Worm (Caenorhabditis elegans) whole organism, L4 larva: ENCODE data around the gene ehn-3.

Experiments used
- F10B5.3 ChIP-seq: sonication (generic microtip); optimal IDR thresholded peaks from 2 replicates; lab custom pipeline; 2016; ENCODE audit warnings: mild to moderate bottlenecking, missing genetic modification characterization, missing compliant biosample characterization
- Y48G9A.11 ChIP-seq: fragments of 200-800 bp; sonication (Bioruptor generic); IDR thresholded peaks from 2 replicates; pipeline ENCODE4 v1.3.6; 2022; ENCODE audit warnings: missing genetic modification reagents, missing genetic modification characterization, missing compliant biosample characterization
- Y5F2A.4 ChIP-seq: fragments of 200-800 bp; sonication (Bioruptor generic); optimal IDR thresholded peaks from 2 replicates; lab custom pipeline; 2018; ENCODE audit warnings: mild to moderate bottlenecking, missing genetic modification characterization, missing compliant biosample characterization
- Y75B8A.6 ChIP-seq: fragments of 200-800 bp; sonication (Bioruptor generic); IDR thresholded peaks from 2 replicates; pipeline ENCODE4 v1.3.6; 2022; ENCODE audit warnings: missing genetic modification reagents, missing genetic modification characterization, missing compliant biosample characterization
- ZK337.2 ChIP-seq: fragments of 200-800 bp; sonication (Bioruptor generic); IDR thresholded peaks from 2 replicates; pipeline ENCODE4 v1.3.6; 2022; ENCODE audit warnings: missing genetic modification reagents, missing genetic modification characterization, missing compliant biosample characterization
- aha-1 ChIP-seq: fragments of 150-350 bp; peaks from one replicate; lab custom pipeline; 2014; ENCODE audit warnings: missing biosample characterization, missing genetic modification characterization
- attf-4 ChIP-seq: sonication (generic microtip); optimal IDR thresholded peaks from 3 replicates; lab custom pipeline; 2017; ENCODE audit warnings: missing biosample characterization, missing genetic modification characterization
- ceh-20 ChIP-seq: fragments of 200-800 bp; sonication (Bioruptor generic); IDR thresholded peaks from 2 replicates; pipeline ENCODE4 v1.3.6; 2022; ENCODE audit warnings: missing genetic modification reagents, missing genetic modification characterization, missing compliant biosample characterization
- ceh-28 ChIP-seq: fragments of 150-350 bp; optimal IDR thresholded peaks from 2 replicates; lab custom pipeline; 2014; ENCODE audit warnings: missing biosample characterization, missing genetic modification reagents, missing genetic modification characterization
- ceh-32 ChIP-seq: sonication (generic microtip); optimal IDR thresholded peaks from 2 replicates; lab custom pipeline; 2016; ENCODE audit warnings: mild to moderate bottlenecking, missing genetic modification characterization, missing compliant biosample characterization; ENCODE audit not compliant: poor library complexity
- ceh-44 ChIP-seq: fragments of 200-800 bp; sonication (Bioruptor generic); IDR thresholded peaks from 2 replicates; pipeline ENCODE4 v1.3.6; 2022; ENCODE audit warnings: missing genetic modification reagents, missing genetic modification characterization, missing compliant biosample characterization
- daf-12 ChIP-seq: fragments of 150-350 bp; optimal IDR thresholded peaks from 2 replicates; lab custom pipeline; 2014; ENCODE audit warnings: missing biosample characterization, missing genetic modification reagents, missing genetic modification characterization
- dmd-6 ChIP-seq: fragments of 200-800 bp; sonication (Bioruptor generic); IDR thresholded peaks from 2 replicates; pipeline ENCODE4 v1.3.6; 2022; ENCODE audit warnings: missing genetic modification reagents, missing genetic modification characterization, missing compliant biosample characterization
- dmd-8 ChIP-seq: fragments of 200-800 bp; sonication (Bioruptor generic); IDR thresholded peaks from 2 replicates; pipeline ENCODE4 v1.3.6; 2022; ENCODE audit warnings: missing genetic modification characterization, missing compliant biosample characterization
- dmd-9 ChIP-seq: fragments of 200-800 bp; sonication (Bioruptor generic); IDR thresholded peaks from 2 replicates; pipeline ENCODE4 v1.3.6; 2022; ENCODE audit warnings: missing genetic modification reagents, missing genetic modification characterization, missing compliant biosample characterization
- duxl-1 ChIP-seq: sonication (generic microtip); optimal IDR thresholded peaks from 2 replicates; lab custom pipeline; 2016; ENCODE audit warnings: mild to moderate bottlenecking, missing genetic modification characterization, moderate library complexity, missing compliant biosample characterization; ENCODE audit not compliant: poor library complexity
- egl-43 ChIP-seq: fragments of 200-800 bp; sonication (Bioruptor generic); IDR thresholded peaks from 2 replicates; pipeline ENCODE4 v1.3.6; 2022; ENCODE audit warnings: missing genetic modification reagents, missing genetic modification characterization, missing compliant biosample characterization
- fos-1 ChIP-seq: fragments of 150-350 bp; optimal IDR thresholded peaks from 2 replicates; lab custom pipeline; 2014; ENCODE audit warnings: missing biosample characterization, missing genetic modification characterization
- hif-1 ChIP-seq, 2 experiments: sonication (generic microtip); optimal IDR thresholded peaks; 2 replicates each; lab custom pipeline; 2016 to 2017; ENCODE audit warnings: missing compliant biosample characterization in 2 of 2, missing genetic modification characterization in 2 of 2, missing genetic modification reagents in 2 of 2, missing genotype in 2 of 2, mild to moderate bottlenecking in 1 of 2
- jun-1 ChIP-seq: fragments of 150-350 bp; optimal IDR thresholded peaks from 2 replicates; lab custom pipeline; 2014; ENCODE audit warnings: missing biosample characterization, missing genetic modification reagents, missing genetic modification characterization
- lim-7 ChIP-seq: fragments of 200-800 bp; sonication (Bioruptor generic); IDR thresholded peaks from 2 replicates; pipeline ENCODE4 v1.3.6; 2022; ENCODE audit warnings: missing genetic modification characterization, missing compliant biosample characterization
- lin-38 ChIP-seq: fragments of 200-800 bp; sonication (Bioruptor generic); IDR thresholded peaks from 2 replicates; pipeline ENCODE4 v1.3.6; 2022; ENCODE audit warnings: missing genetic modification reagents, missing genetic modification characterization, missing compliant biosample characterization
- lin-39 ChIP-seq: fragments of 150-350 bp; optimal IDR thresholded peaks from 2 replicates; lab custom pipeline; 2014; ENCODE audit warnings: missing biosample characterization, missing genetic modification reagents, missing genetic modification characterization
- mdl-1 ChIP-seq, 2 experiments: fragments of 150-350 bp in 1 of 2; sonication (generic microtip) in 1 of 2; optimal IDR thresholded peaks; 2 replicates each; lab custom pipeline; 2014 to 2017; ENCODE audit warnings: missing biosample characterization in 2 of 2, missing genetic modification characterization in 2 of 2
- nhr-10 ChIP-seq: fragments of 150-350 bp; optimal IDR thresholded peaks from 2 replicates; lab custom pipeline; 2014; ENCODE audit warnings: missing biosample characterization, missing genetic modification characterization
- nhr-111 ChIP-seq: fragments of 200-800 bp; sonication (Bioruptor generic); optimal IDR thresholded peaks from 2 replicates; lab custom pipeline; 2018; ENCODE audit warnings: mild to moderate bottlenecking, missing genetic modification characterization, missing compliant biosample characterization
- nhr-237 ChIP-seq: sonication (generic microtip); optimal IDR thresholded peaks from 2 replicates; lab custom pipeline; 2017; ENCODE audit warnings: missing biosample characterization, missing genetic modification characterization
- nhr-25 ChIP-seq: sonication (generic microtip); optimal IDR thresholded peaks from 2 replicates; lab custom pipeline; 2017; ENCODE audit warnings: missing genetic modification characterization, mild to moderate bottlenecking, missing compliant biosample characterization, antibody characterized with exemption, moderate library complexity, borderline replicate concordance; ENCODE audit not compliant: insufficient read depth
- nhr-28 ChIP-seq: fragments of 150-350 bp; optimal IDR thresholded peaks from 2 replicates; lab custom pipeline; 2014; ENCODE audit warnings: missing biosample characterization, missing genetic modification characterization
- nhr-42 ChIP-seq: fragments of 200-800 bp; sonication (Bioruptor generic); IDR thresholded peaks from 2 replicates; pipeline ENCODE4 v1.3.6; 2022; ENCODE audit warnings: missing genetic modification characterization, missing compliant biosample characterization
- set-16 ChIP-seq: fragments of 200-800 bp; sonication (Bioruptor generic); IDR thresholded peaks from 2 replicates; pipeline ENCODE4 v1.3.6; 2022; ENCODE audit warnings: missing genetic modification reagents, missing genetic modification characterization, missing compliant biosample characterization
- skn-1 ChIP-seq: fragments of 150-350 bp; optimal IDR thresholded peaks from 2 replicates; lab custom pipeline; 2014; ENCODE audit warnings: missing biosample characterization, missing genetic modification characterization
- snpc-1.2 ChIP-seq: fragments of 200-800 bp; sonication (Bioruptor generic); IDR thresholded peaks from 2 replicates; pipeline ENCODE4 v1.3.6; 2022; ENCODE audit warnings: missing genetic modification reagents, missing genetic modification characterization, missing compliant biosample characterization
- snpc-4 ChIP-seq: fragments of 150-350 bp; optimal IDR thresholded peaks from 2 replicates; lab custom pipeline; 2014; ENCODE audit warnings: missing biosample characterization, missing genetic modification characterization
- spr-3 ChIP-seq: fragments of 200-800 bp; sonication (Bioruptor generic); optimal IDR thresholded peaks from 2 replicates; lab custom pipeline; 2018; ENCODE audit warnings: mild to moderate bottlenecking, missing genetic modification characterization, missing compliant biosample characterization
- unc-39 ChIP-seq: sonication (generic microtip); optimal IDR thresholded peaks from 2 replicates; lab custom pipeline; 2017; ENCODE audit warnings: missing biosample characterization, missing genetic modification characterization
- unc-62 ChIP-seq, 3 experiments: fragments of 150-350 bp in 1 of 3; sonication (generic microtip); optimal IDR thresholded peaks in 2 of 3; peaks in 1 of 3; 1 replicate in 1 of 3; 2 replicates in 2 of 3; lab custom pipeline; 2014 to 2017; ENCODE audit warnings: missing biosample characterization in 3 of 3, missing genetic modification characterization in 3 of 3, missing genetic modification reagents in 3 of 3, missing genotype in 1 of 3
- zag-1 ChIP-seq: fragments of 150-350 bp; optimal IDR thresholded peaks from 2 replicates; lab custom pipeline; 2014; ENCODE audit warnings: missing biosample characterization, missing genetic modification characterization
- zfp-2 ChIP-seq: sonication (generic microtip); optimal IDR thresholded peaks from 2 replicates; lab custom pipeline; 2016; ENCODE audit warnings: mild to moderate bottlenecking, missing genetic modification characterization, missing compliant biosample characterization
- zfp-3 ChIP-seq: fragments of 200-800 bp; sonication (Bioruptor generic); conservative IDR thresholded peaks from 2 replicates; pipeline ENCODE4 v1.3.6; 2022; ENCODE audit warnings: missing genetic modification reagents, missing genetic modification characterization, missing compliant biosample characterization
- ztf-11 ChIP-seq: fragments of 150-350 bp; optimal IDR thresholded peaks from 2 replicates; lab custom pipeline; 2014; ENCODE audit warnings: missing biosample characterization, missing genetic modification characterization

The ehn-3 gene

DNA sequence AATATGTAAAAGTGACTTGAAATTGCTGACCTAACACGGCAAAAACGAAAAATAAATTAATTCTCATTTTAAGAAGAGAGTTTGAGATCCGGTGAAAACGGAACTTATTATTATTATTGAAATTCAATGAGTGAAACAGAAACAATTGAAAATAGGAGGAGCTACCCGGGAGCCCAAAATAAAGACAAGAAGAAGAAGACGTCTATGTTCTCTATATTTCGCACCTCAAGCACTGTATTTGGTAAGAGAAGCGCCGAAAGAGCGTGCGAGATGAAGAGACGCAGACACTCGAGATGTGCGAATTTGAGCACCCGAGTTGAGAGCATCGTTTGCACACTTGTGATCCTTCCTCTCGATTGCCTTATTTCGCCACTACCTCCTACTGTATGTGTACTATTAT lies 3.3 kb downstream of the ehn-3 start, which contains the start of gene spp-7:
spp-7 (minus strand) TSS at position 101 of the 400 bp plus-strand sequence.
- TF ChIP-seq daf-12 (tag; lab: Kevin White, UChicago) (no peak), ztf-11 (tag; lab: Kevin White, UChicago) (no peak), spr-3 (GFP tag; lab: Kevin White, UChicago) (no peak), ceh-20 (GFP tag; lab: Robert Waterston, UW) (no peak), snpc-4 (no peak), mdl-1 (tag; optimal IDR thresholded peaks at IDR 0.05; lab: Kevin White, UChicago) (no peak), skn-1 (tag; lab: Kevin White, UChicago) (no peak), F10B5.3 (tag; lab: Kevin White, UChicago) (no peak), lim-7 (GFP tag; lab: Robert Waterston, UW) (no peak), dmd-9 (GFP tag; lab: Robert Waterston, UW) (no peak), dmd-6 (GFP tag; lab: Robert Waterston, UW) (no peak), ceh-28 (tag; lab: Kevin White, UChicago) (no peak), ceh-44 (no peak), nhr-237 (tag; lab: Kevin White, UChicago) (no peak), snpc-1.2 (no peak), fos-1 (no peak)

DNA sequence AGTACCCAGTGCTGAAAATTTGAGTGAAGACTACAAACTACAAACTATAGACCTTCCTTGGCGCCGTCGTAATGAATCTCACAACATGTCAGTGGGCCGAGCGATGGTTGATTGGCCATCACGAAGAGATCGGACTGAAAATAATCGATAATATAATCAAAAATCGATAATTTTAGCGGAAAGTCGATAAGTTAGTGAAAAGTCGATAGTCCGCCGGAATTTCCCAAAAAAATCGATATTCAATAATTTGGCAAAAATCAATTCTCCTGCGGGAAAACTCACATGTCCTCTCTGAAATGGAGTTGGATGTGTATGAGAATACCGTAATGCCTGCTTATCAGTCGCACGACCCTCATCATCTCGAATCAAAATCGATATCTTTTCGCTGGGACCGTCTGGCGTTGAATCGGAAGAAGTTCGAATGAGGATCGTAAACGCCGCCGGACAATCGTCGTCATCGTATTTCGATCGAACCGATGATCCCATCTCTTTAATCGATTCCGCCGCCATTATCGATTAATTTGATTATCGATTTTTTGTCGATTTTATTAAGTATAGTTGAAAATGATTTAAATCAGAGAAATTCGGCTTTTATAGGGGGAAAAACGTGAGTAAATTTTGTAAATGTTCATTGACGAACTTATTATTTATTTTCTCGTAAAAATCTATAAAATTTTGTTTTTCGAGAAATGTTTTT lies 7.2 kb downstream of the ehn-3 start, which contains the start of gene ZK616.8:
ZK616.8 (minus strand) TSS at position 553 of the 697 bp plus-strand sequence.
- TF ChIP-seq nhr-25 (tag; lab: Kevin White, UChicago) (no peak), ceh-28 (tag; lab: Kevin White, UChicago) (peak; percentile 85)

DNA sequence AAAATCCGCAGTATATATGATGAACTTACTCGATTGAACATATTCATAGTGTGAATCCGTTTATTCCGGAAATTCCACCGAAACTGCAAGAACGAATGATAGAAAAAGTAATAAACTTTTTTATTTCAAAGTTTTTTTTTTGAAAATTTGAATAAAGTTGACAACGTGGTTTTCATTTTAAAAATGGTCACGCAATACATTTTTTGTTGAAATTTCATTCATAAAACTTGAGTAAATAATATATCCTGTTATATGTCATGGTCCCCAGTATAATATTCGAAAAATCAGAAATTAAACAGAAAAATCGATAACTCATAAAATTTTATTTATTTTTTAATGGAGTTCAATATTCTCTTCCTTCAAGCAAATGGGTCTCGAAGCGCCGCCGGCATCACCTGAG lies 7.9 kb downstream of the ehn-3 start, which contains the start of gene ZK616.65:
ZK616.65 (minus strand) TSS at position 101 of the 400 bp plus-strand sequence.
- no peak for TF ChIP-seq ceh-20 (GFP tag; lab: Robert Waterston, UW)
- no peak for TF ChIP-seq lin-39 (tag; lab: Kevin White, UChicago)
- no peak for TF ChIP-seq unc-39 (tag; lab: Kevin White, UChicago)
- no peak for TF ChIP-seq hif-1 (tag; optimal IDR thresholded peaks at IDR 0.05; lab: Kevin White, UChicago)
- no peak for TF ChIP-seq unc-62 (GFP tag; optimal IDR thresholded peaks at IDR 0.05 in 1 of 2; lab: Kevin White, UChicago)
- TF ChIP-seq unc-62 (tag; optimal IDR thresholded peaks at IDR 0.05; lab: Kevin White, UChicago), result no peak
- no peak for TF ChIP-seq ceh-32 (tag; lab: Kevin White, UChicago)
- no peak for TF ChIP-seq dmd-8 (GFP tag; lab: Robert Waterston, UW)
- TF ChIP-seq duxl-1 (tag; lab: Kevin White, UChicago), result no peak
- TF ChIP-seq zfp-3 (GFP tag; lab: Robert Waterston, UW), result no peak
- TF ChIP-seq attf-4, result no peak
- no peak for TF ChIP-seq aha-1 (tag; lab: Kevin White, UChicago)

DNA sequence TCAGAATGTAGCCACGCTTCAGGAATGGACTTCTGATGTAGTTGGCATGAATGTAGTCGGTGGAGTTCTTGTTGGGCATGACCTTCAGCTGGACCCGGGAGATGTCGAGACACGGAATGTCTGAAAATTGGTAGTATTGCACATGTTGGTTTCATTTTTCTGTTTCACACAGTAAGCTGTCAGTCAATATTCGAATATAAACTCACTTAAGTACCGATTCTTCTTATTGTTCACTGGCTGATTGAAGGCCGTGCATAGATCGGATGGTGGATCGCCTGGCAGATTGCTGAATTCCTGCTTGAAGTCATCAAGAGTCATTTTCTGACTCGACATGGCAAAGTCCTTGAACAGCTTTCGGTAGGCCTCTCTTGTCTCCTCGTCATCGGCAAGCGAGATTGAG lies 9.9 kb downstream of the ehn-3 start:
- TF ChIP-seq nhr-28 (no peak), unc-62 (GFP tag; optimal IDR thresholded peaks at IDR 0.05 in 1 of 2; lab: Kevin White, UChicago) (peak in 1 of 2 experiments; percentile 95), unc-62 (tag; optimal IDR thresholded peaks at IDR 0.05; lab: Kevin White, UChicago) (no peak)

DNA sequence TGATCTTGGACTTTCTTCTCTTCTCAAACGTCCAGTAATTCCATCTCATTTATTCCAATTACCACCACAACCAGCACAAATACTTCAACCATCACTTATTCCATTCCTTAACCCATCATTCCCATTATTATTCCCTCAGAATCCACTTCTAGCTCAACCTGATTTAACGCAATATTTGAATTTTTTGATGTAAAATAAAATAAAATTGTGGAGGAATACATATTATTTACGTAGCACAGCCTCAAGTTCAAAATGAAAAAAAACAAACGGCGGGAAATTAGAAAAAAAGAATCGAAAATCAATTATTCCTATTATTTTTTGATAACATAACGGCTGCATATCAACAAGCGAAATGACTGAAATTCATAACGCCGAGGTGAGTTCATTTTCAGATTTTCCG lies 13.7 kb downstream of the ehn-3 start, which contains the start of gene ZK616.61:
ZK616.61 (plus strand) TSS at position 301 of the 400 bp plus-strand sequence.
- TF ChIP-seq nhr-10 (tag; lab: Kevin White, UChicago), result no peak
- no peak for TF ChIP-seq Y48G9A.11 (GFP tag; lab: Robert Waterston, UW)
- TF ChIP-seq Y5F2A.4, result no peak
- TF ChIP-seq dmd-9 (GFP tag; lab: Robert Waterston, UW), result no peak
- no peak for TF ChIP-seq egl-43
- no peak for TF ChIP-seq nhr-42
- TF ChIP-seq jun-1 (tag; lab: Kevin White, UChicago), result no peak
- TF ChIP-seq lin-38, result no peak
- TF ChIP-seq lim-7 (GFP tag; lab: Robert Waterston, UW), result no peak
- no peak for TF ChIP-seq aha-1 (tag; lab: Kevin White, UChicago)
- TF ChIP-seq zag-1 (tag; lab: Kevin White, UChicago), result no peak
- TF ChIP-seq ZK337.2 (GFP tag; lab: Robert Waterston, UW), result no peak
- no peak for TF ChIP-seq set-16 (GFP tag; lab: Robert Waterston, UW)
- no peak for TF ChIP-seq hif-1 (tag; optimal IDR thresholded peaks at IDR 0.05; lab: Kevin White, UChicago)
- TF ChIP-seq Y75B8A.6 (GFP tag; lab: Robert Waterston, UW), result no peak
- no peak for TF ChIP-seq nhr-111 (GFP tag; lab: Kevin White, UChicago)
- no peak for TF ChIP-seq zfp-2
- no peak for TF ChIP-seq nhr-25 (tag; lab: Kevin White, UChicago)
